Worm (Caenorhabditis elegans): Measurements from ENCODE around the gene del-10.

ce11 chrII:6496496-6496895 is 14.6 kb upstream of the del-10 start:
- TF ChIP-seq egl-5 (tag; optimal IDR thresholded peaks at IDR 0.05) (no peak), mdl-1 (tag; optimal IDR thresholded peaks at IDR 0.05) (no peak), lin-15B (tag; optimal IDR thresholded peaks at IDR 0.05) (no peak), elt-3 (tag; optimal IDR thresholded peaks at IDR 0.05) (no peak), lin-39 (tag; optimal IDR thresholded peaks at IDR 0.05) (no peak), fos-1 (tag; optimal IDR thresholded peaks at IDR 0.05) (no peak), nhr-11 (tag; optimal IDR thresholded peaks at IDR 0.05) (no peak), skn-1 (tag; optimal IDR thresholded peaks at IDR 0.05) (no peak), egl-27 (tag; optimal IDR thresholded peaks at IDR 0.05) (no peak), nhr-28 (tag; optimal IDR thresholded peaks at IDR 0.05) (no peak), nhr-237 (tag; optimal IDR thresholded peaks at IDR 0.05) (no peak)

Data from whole organism, L3 larva.